Fruit fly (Drosophila melanogaster) whole organism, wandering third instar larva: Measurements from ENCODE around the gene CG7368.

ENCODE experiments used
- Abd-B ChIP-seq: fragments of >200 bp; optimal IDR thresholded peaks from 2 replicates; lab custom pipeline; 2017; ENCODE audit warnings: missing biosample characterization, missing genetic modification characterization
- CG9705 ChIP-seq: fragments of 200-800 bp; sonication (Bioruptor generic); optimal IDR thresholded peaks from 2 replicates; lab custom pipeline; 2018; ENCODE audit warnings: missing biosample characterization, mild to moderate bottlenecking, missing genetic modification characterization
- CrebA ChIP-seq: fragments of 200-800 bp; sonication (Bioruptor generic); optimal IDR thresholded peaks from 2 replicates; lab custom pipeline; 2016; ENCODE audit warnings: missing biosample characterization, mild to moderate bottlenecking, missing genetic modification characterization, borderline replicate concordance
- Dfd ChIP-seq: fragments of >200 bp; optimal IDR thresholded peaks from 2 replicates; lab custom pipeline; 2017; ENCODE audit warnings: missing biosample characterization, missing genetic modification characterization
- Dif ChIP-seq: fragments of 200-275, 200-300 bp; sonication (Bioruptor generic); optimal IDR thresholded peaks from 2 replicates; lab custom pipeline; 2018; ENCODE audit warnings: missing biosample characterization, missing genetic modification characterization; ENCODE audit not compliant: partially characterized antibody
- Hnf4 ChIP-seq: fragments of 200-800 bp; sonication (Bioruptor generic); optimal IDR thresholded peaks from 2 replicates; lab custom pipeline; 2016; ENCODE audit warnings: missing biosample characterization, mild to moderate bottlenecking, missing genetic modification characterization
- Jra ChIP-seq: sonication (Bioruptor generic); optimal IDR thresholded peaks from 2 replicates; lab custom pipeline; 2016; ENCODE audit warnings: missing biosample characterization, missing genetic modification characterization
- Mio ChIP-seq: sonication (Bioruptor generic); optimal IDR thresholded peaks from 2 replicates; lab custom pipeline; 2016; ENCODE audit warnings: missing biosample characterization, missing genetic modification characterization
- Myc ChIP-seq: fragments of >200 bp; optimal IDR thresholded peaks from 2 replicates; lab custom pipeline; 2017
- Rel ChIP-seq, 2 experiments: fragments of 200-800 bp; sonication (Bioruptor generic) in 1 of 2; optimal IDR thresholded peaks; 2 replicates in 1 of 2; 3 replicates in 1 of 2; lab custom pipeline; 2016 to 2019; ENCODE audit warnings: mild to moderate bottlenecking in 2 of 2, missing biosample characterization in 2 of 2, missing genetic modification characterization in 2 of 2, moderate library complexity in 1 of 2
- Sp1 ChIP-seq: fragments of 200-800 bp; sonication (Bioruptor generic); optimal IDR thresholded peaks from 3 replicates; lab custom pipeline; 2019; ENCODE audit warnings: missing biosample characterization, mild to moderate bottlenecking, missing genetic modification characterization, moderate library complexity
- Vsx2 ChIP-seq: fragments of 200-300, 225-300 bp; sonication (Bioruptor generic); optimal IDR thresholded peaks from 2 replicates; lab custom pipeline; 2018; ENCODE audit warnings: missing biosample characterization, missing genetic modification characterization; ENCODE audit not compliant: partially characterized antibody
- brk ChIP-seq: fragments of 200-800 bp; sonication (Bioruptor generic); optimal IDR thresholded peaks from 2 replicates; lab custom pipeline; 2016; ENCODE audit warnings: missing biosample characterization, mild to moderate bottlenecking, missing genetic modification characterization
- dl ChIP-seq, 2 experiments: fragments of 175-275, 200-275 bp in 1 of 2; fragments of 200-275 bp in 1 of 2; sonication (Bioruptor generic); optimal IDR thresholded peaks; lab custom pipeline; 2018; ENCODE audit warnings: mild to moderate bottlenecking in 2 of 2, missing biosample characterization in 2 of 2, missing genetic modification characterization in 2 of 2, moderate library complexity in 2 of 2; ENCODE audit not compliant: partially characterized antibody in 2 of 2, insufficient read depth in 1 of 2
- dmrt93B ChIP-seq: fragments of 200-800 bp; sonication (Bioruptor generic); optimal IDR thresholded peaks from 2 replicates; lab custom pipeline; 2018; ENCODE audit warnings: missing biosample characterization, mild to moderate bottlenecking, missing genetic modification characterization
- ey ChIP-seq: fragments of 200-800 bp; sonication (Bioruptor generic); optimal IDR thresholded peaks from 2 replicates; lab custom pipeline; 2016; ENCODE audit warnings: missing biosample characterization, missing genetic modification characterization
- foxo ChIP-seq, 2 experiments: fragments of 200-800 bp; sonication (Bioruptor generic); optimal IDR thresholded peaks; 2 replicates in 1 of 2; 3 replicates in 1 of 2; lab custom pipeline; 2016 to 2017; ENCODE audit warnings: missing biosample characterization in 2 of 2, missing genetic modification characterization in 2 of 2
- fru ChIP-seq: fragments of 200-800 bp; sonication (Bioruptor generic); optimal IDR thresholded peaks from 3 replicates; lab custom pipeline; 2016; ENCODE audit warnings: missing biosample characterization, mild to moderate bottlenecking, missing genetic modification characterization
- h ChIP-seq: fragments of 200-800 bp; sonication (Bioruptor generic); optimal IDR thresholded peaks from 3 replicates; lab custom pipeline; 2016; ENCODE audit warnings: missing biosample characterization, mild to moderate bottlenecking, missing genetic modification characterization
- jim ChIP-seq: fragments of 175-275, 200-325 bp; sonication (Bioruptor generic); optimal IDR thresholded peaks from 2 replicates; lab custom pipeline; 2016; ENCODE audit warnings: missing biosample characterization, mild to moderate bottlenecking, missing genetic modification characterization
- lola ChIP-seq: fragments of >200 bp; optimal IDR thresholded peaks from 2 replicates; lab custom pipeline; 2017; ENCODE audit warnings: missing biosample characterization, missing genetic modification characterization
- pan ChIP-seq: fragments of >200 bp; optimal IDR thresholded peaks from 2 replicates; lab custom pipeline; 2017
- psq ChIP-seq: fragments of 200-800 bp; sonication (Bioruptor generic); optimal IDR thresholded peaks from 3 replicates; lab custom pipeline; 2017; ENCODE audit warnings: missing biosample characterization, mild to moderate bottlenecking, missing genetic modification characterization, moderate library complexity
- rgr ChIP-seq: fragments of 200-800 bp; sonication (Bioruptor generic); optimal IDR thresholded peaks from 3 replicates; lab custom pipeline; 2016; ENCODE audit warnings: missing biosample characterization, mild to moderate bottlenecking, missing genetic modification characterization
- sage ChIP-seq: fragments of 200-800 bp; sonication (Bioruptor generic); optimal IDR thresholded peaks from 2 replicates; lab custom pipeline; 2016; ENCODE audit warnings: missing biosample characterization, mild to moderate bottlenecking, missing genetic modification characterization
- sv ChIP-seq: fragments of 200-800 bp; sonication (Bioruptor generic); optimal IDR thresholded peaks from 3 replicates; lab custom pipeline; 2016; ENCODE audit warnings: missing biosample characterization, missing genetic modification characterization
- tai ChIP-seq: sonication (Bioruptor generic); optimal IDR thresholded peaks from 2 replicates; lab custom pipeline; 2016; ENCODE audit warnings: missing biosample characterization, missing genetic modification characterization
- usp ChIP-seq: fragments of >200 bp; optimal IDR thresholded peaks from 2 replicates; lab custom pipeline; 2017; ENCODE audit warnings: missing biosample characterization, missing genetic modification characterization

CG7368 gene

dm6 chr3L:11554338-11554737 lies 42.7 kb upstream of the CG7368 start (continued):
- TF ChIP-seq Abd-B: no peak
- peak; percentile 11 for TF ChIP-seq brk (GFP tag; lab: Kevin White, UChicago)
- peak; percentile 60 for TF ChIP-seq psq (GFP tag; lab: Kevin White, UChicago)
- TF ChIP-seq, all 38 proteins: peak for 14

- TF ChIP-seq fru (no peak), lola (GFP tag; lab: Kevin White, UChicago) (no peak), tai (GFP tag; lab: Kevin White, UChicago) (no peak), jim (GFP tag; lab: Kevin White, UChicago) (no peak), Dfd (GFP tag; lab: Kevin White, UChicago) (no peak), Dif (GFP tag; lab: Kevin White, UChicago) (no peak), foxo (GFP tag; optimal IDR thresholded peaks at IDR 0.05; lab: Kevin White, UChicago) (no peak)
- TF ChIP-seq, all 38 proteins: peak for 0
These were observed 42.2 kb upstream of the CG7368 start for dm6 chr3L:11554796-11555195.

- no peak for TF ChIP-seq Hnf4 (GFP tag; lab: Kevin White, UChicago)
- peak; percentile 89 for TF ChIP-seq Dfd (GFP tag; lab: Kevin White, UChicago)
- no peak for TF ChIP-seq Vsx2 (GFP tag; lab: Kevin White, UChicago)
- no peak for TF ChIP-seq CrebA (GFP tag; lab: Kevin White, UChicago)
- TF ChIP-seq sv: peak; percentile 57
- TF ChIP-seq, all 38 proteins: peak for 2
These were observed 41.1 kb upstream of the CG7368 start for dm6 chr3L:11555662-11556460.

- TF ChIP-seq Vsx2 (GFP tag; lab: Kevin White, UChicago) (no peak), fru (peak; percentile 15), Jra (GFP tag; lab: Kevin White, UChicago) (no peak), Myc (lab: Kevin White, UChicago) (no peak), jim (GFP tag; lab: Kevin White, UChicago) (no peak), dl (GFP tag; optimal IDR thresholded peaks at IDR 0.05; lab: Kevin White, UChicago; ENCODE audit: insufficient read depth in 1 of 2, partially characterized antibody in 2 of 2) (no peak), lola (GFP tag; lab: Kevin White, UChicago) (no peak), sv (peak; percentile 17), CG9705 (no peak), pan (lab: Kevin White, UChicago) (no peak), dmrt93B (GFP tag; lab: Kevin White, UChicago) (no peak), tai (GFP tag; lab: Kevin White, UChicago) (no peak), Hnf4 (GFP tag; lab: Kevin White, UChicago) (no peak)
These were observed 40.4 kb upstream of the CG7368 start for dm6 chr3L:11556637-11557036.

dm6 chr3L:11557209-11557608 lies 39.8 kb upstream of the CG7368 start:
- no peak for TF ChIP-seq ey (GFP tag; lab: Kevin White, UChicago)
- TF ChIP-seq CG9705: no peak
- TF ChIP-seq sage (GFP tag; lab: Kevin White, UChicago): no peak
- no peak for TF ChIP-seq Abd-B
- TF ChIP-seq Hnf4 (GFP tag; lab: Kevin White, UChicago): no peak
- TF ChIP-seq sv: no peak
- no peak for TF ChIP-seq dl (GFP tag; optimal IDR thresholded peaks at IDR 0.05; lab: Kevin White, UChicago; ENCODE audit: insufficient read depth in 1 of 2, partially characterized antibody in 2 of 2)
- no peak for TF ChIP-seq h
- TF ChIP-seq Myc (lab: Kevin White, UChicago): no peak
- TF ChIP-seq Rel (GFP tag; optimal IDR thresholded peaks at IDR 0.05; lab: Kevin White, UChicago): no peak
- no peak for TF ChIP-seq Rel (tag; optimal IDR thresholded peaks at IDR 0.05; lab: Kevin White, UChicago)
- TF ChIP-seq psq (GFP tag; lab: Kevin White, UChicago): no peak
- no peak for TF ChIP-seq Sp1
- no peak for TF ChIP-seq jim (GFP tag; lab: Kevin White, UChicago)

- TF ChIP-seq Rel (GFP tag; optimal IDR thresholded peaks at IDR 0.05; lab: Kevin White, UChicago): no peak
- TF ChIP-seq Rel (tag; optimal IDR thresholded peaks at IDR 0.05; lab: Kevin White, UChicago): peak; percentile 53
- TF ChIP-seq tai (GFP tag; lab: Kevin White, UChicago): no peak
- no peak for TF ChIP-seq jim (GFP tag; lab: Kevin White, UChicago)
- no peak for TF ChIP-seq usp (GFP tag; lab: Kevin White, UChicago)
- TF ChIP-seq Mio (GFP tag; lab: Kevin White, UChicago): no peak
- TF ChIP-seq psq (GFP tag; lab: Kevin White, UChicago): peak; percentile 89
- no peak for TF ChIP-seq rgr (GFP tag; lab: Kevin White, UChicago)
- TF ChIP-seq Dif (GFP tag; lab: Kevin White, UChicago): no peak
- TF ChIP-seq, all 38 proteins: peak for 2
These were observed 36.1 kb upstream of the CG7368 start for dm6 chr3L:11560885-11561284.
